Worm (Caenorhabditis elegans): ENCODE measurements around the gene clec-196.

Gene clec-196

ce11 chrIV:17253435-17253834 is 23.3 kb upstream of the clec-196 start:
- TF ChIP-seq klf-2 (GFP tag; conservative IDR thresholded peaks at IDR 0.05): no peak

ce11 chrIV:17255001-17255400 is 21.8 kb upstream of the clec-196 start, which contains the start of gene gtf-2E1:
TSS of gene gtf-2E1 (plus strand) at chrIV:17255301.
- TF ChIP-seq ztf-23 (GFP tag; IDR thresholded peaks at IDR 0.05) (no peak), klf-2 (GFP tag; conservative IDR thresholded peaks at IDR 0.05) (no peak), flt-1 (GFP tag; IDR thresholded peaks at IDR 0.05) (no peak), cog-1 (tag; optimal IDR thresholded peaks at IDR 0.05) (no peak), T22C8.4 (GFP tag; IDR thresholded peaks at IDR 0.05) (no peak), tab-1 (GFP tag; IDR thresholded peaks at IDR 0.05) (no peak), ztf-29 (GFP tag; IDR thresholded peaks at IDR 0.05) (no peak), med-1 (GFP tag; optimal IDR thresholded peaks at IDR 0.05; ENCODE audit: insufficient read depth) (no peak), ref-1 (GFP tag; conservative IDR thresholded peaks at IDR 0.05) (no peak)

- no peak for TF ChIP-seq klf-2 (GFP tag; conservative IDR thresholded peaks at IDR 0.05)
- TF ChIP-seq flt-1 (GFP tag; IDR thresholded peaks at IDR 0.05): no peak
- TF ChIP-seq ref-1 (GFP tag; conservative IDR thresholded peaks at IDR 0.05): no peak
- TF ChIP-seq ztf-23 (GFP tag; IDR thresholded peaks at IDR 0.05): no peak
- TF ChIP-seq med-1 (GFP tag; optimal IDR thresholded peaks at IDR 0.05; ENCODE audit: insufficient read depth): no peak
- no peak for TF ChIP-seq T22C8.4 (GFP tag; IDR thresholded peaks at IDR 0.05)
- TF ChIP-seq ztf-29 (GFP tag; IDR thresholded peaks at IDR 0.05): no peak
- TF ChIP-seq tab-1 (GFP tag; IDR thresholded peaks at IDR 0.05): no peak
- TF ChIP-seq cog-1 (tag; optimal IDR thresholded peaks at IDR 0.05): no peak
Measured at ce11 chrIV:17258824-17259223, 17.9 kb upstream of the clec-196 start.

DNA sequence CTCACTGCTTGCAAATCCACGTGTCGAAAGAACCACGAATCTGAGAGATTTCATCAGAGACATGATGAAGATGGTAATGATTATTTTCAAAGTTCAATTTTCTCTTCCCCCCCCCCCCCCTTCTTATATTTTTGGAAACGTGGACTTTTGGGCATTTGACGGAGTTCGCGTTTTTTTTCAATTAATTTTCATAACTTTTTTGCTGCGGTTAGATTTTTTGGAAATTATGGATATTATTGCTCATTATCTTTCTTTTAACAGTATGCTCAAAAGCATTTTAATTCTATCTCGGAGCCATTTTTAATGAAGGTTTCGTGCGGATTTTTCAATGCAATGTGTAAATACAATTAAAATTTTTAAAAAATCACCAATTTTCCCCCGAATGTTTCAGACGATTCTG is 17.4 kb upstream of the clec-196 start, which contains the start of gene phyh-1:
phyh-1 (minus strand) TSS at position 101 of the 400 bp plus-strand sequence.
- TF ChIP-seq ztf-29 (GFP tag; IDR thresholded peaks at IDR 0.05): no peak

DNA sequence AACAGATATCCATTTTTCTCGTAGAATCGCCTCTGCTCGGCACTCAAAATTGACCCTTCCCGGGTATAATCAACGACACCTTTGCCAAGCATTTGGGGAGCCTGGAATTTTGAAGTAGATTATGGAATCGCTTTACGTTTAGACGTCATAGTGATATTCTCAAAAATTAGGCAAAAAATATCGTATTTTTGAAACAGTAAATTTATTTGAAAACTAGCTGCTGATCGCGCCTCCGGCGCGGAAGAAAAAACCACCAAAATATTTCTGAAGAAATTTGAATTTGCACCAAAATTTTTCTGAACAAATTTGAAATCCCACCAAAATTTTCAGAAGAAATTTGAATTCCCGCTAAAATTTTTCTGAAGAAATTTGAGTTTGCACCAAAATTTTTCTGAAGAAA is 14.4 kb upstream of the clec-196 start, which contains the start of gene ZK550.6:
ZK550.6 (minus strand) TSS at position 101 of the 400 bp plus-strand sequence.
- no peak for TF ChIP-seq ref-1 (GFP tag; conservative IDR thresholded peaks at IDR 0.05)
- TF ChIP-seq med-1 (GFP tag; optimal IDR thresholded peaks at IDR 0.05; ENCODE audit: insufficient read depth): no peak
- no peak for TF ChIP-seq T22C8.4 (GFP tag; IDR thresholded peaks at IDR 0.05)
- TF ChIP-seq cog-1 (tag; optimal IDR thresholded peaks at IDR 0.05): no peak
- TF ChIP-seq klf-2 (GFP tag; conservative IDR thresholded peaks at IDR 0.05): no peak
- no peak for TF ChIP-seq tab-1 (GFP tag; IDR thresholded peaks at IDR 0.05)
- TF ChIP-seq ztf-23 (GFP tag; IDR thresholded peaks at IDR 0.05): no peak
- TF ChIP-seq ztf-29 (GFP tag; IDR thresholded peaks at IDR 0.05): no peak
- TF ChIP-seq flt-1 (GFP tag; IDR thresholded peaks at IDR 0.05): no peak

- TF ChIP-seq flt-1 (GFP tag; IDR thresholded peaks at IDR 0.05) (no peak), med-1 (GFP tag; optimal IDR thresholded peaks at IDR 0.05; ENCODE audit: insufficient read depth) (no peak), ref-1 (GFP tag; conservative IDR thresholded peaks at IDR 0.05) (no peak)
Measured at ce11 chrIV:17263714-17264113, 13.0 kb upstream of the clec-196 start.

- TF ChIP-seq klf-2 (GFP tag; conservative IDR thresholded peaks at IDR 0.05) (no peak), med-1 (GFP tag; optimal IDR thresholded peaks at IDR 0.05; ENCODE audit: insufficient read depth) (no peak), T22C8.4 (GFP tag; IDR thresholded peaks at IDR 0.05) (no peak), tab-1 (GFP tag; IDR thresholded peaks at IDR 0.05) (no peak), ztf-23 (GFP tag; IDR thresholded peaks at IDR 0.05) (no peak), ref-1 (GFP tag; conservative IDR thresholded peaks at IDR 0.05) (no peak), flt-1 (GFP tag; IDR thresholded peaks at IDR 0.05) (no peak), ztf-29 (GFP tag; IDR thresholded peaks at IDR 0.05) (no peak), cog-1 (tag; optimal IDR thresholded peaks at IDR 0.05) (no peak)
Measured at ce11 chrIV:17264714-17265113, 12.0 kb upstream of the clec-196 start, which contains the start of gene F26D10.13. TSS of gene F26D10.13 (minus strand) at chrIV:17264814.

ce11 chrIV:17265279-17265678 is 11.5 kb upstream of the clec-196 start, which contains the start of gene str-187:
TSS of gene str-187 (plus strand) at chrIV:17265579.
- no peak for TF ChIP-seq ztf-23 (GFP tag; IDR thresholded peaks at IDR 0.05)
- TF ChIP-seq med-1 (GFP tag; optimal IDR thresholded peaks at IDR 0.05; ENCODE audit: insufficient read depth): no peak
- TF ChIP-seq cog-1 (tag; optimal IDR thresholded peaks at IDR 0.05): no peak
- no peak for TF ChIP-seq T22C8.4 (GFP tag; IDR thresholded peaks at IDR 0.05)
- no peak for TF ChIP-seq ztf-29 (GFP tag; IDR thresholded peaks at IDR 0.05)
- no peak for TF ChIP-seq flt-1 (GFP tag; IDR thresholded peaks at IDR 0.05)
- no peak for TF ChIP-seq klf-2 (GFP tag; conservative IDR thresholded peaks at IDR 0.05)
- no peak for TF ChIP-seq tab-1 (GFP tag; IDR thresholded peaks at IDR 0.05)
- no peak for TF ChIP-seq ref-1 (GFP tag; conservative IDR thresholded peaks at IDR 0.05)

ce11 chrIV:17265716-17266115 is 11.0 kb upstream of the clec-196 start:
- no peak for TF ChIP-seq cog-1 (tag; optimal IDR thresholded peaks at IDR 0.05)
- TF ChIP-seq ztf-23 (GFP tag; IDR thresholded peaks at IDR 0.05): no peak
- no peak for TF ChIP-seq ztf-29 (GFP tag; IDR thresholded peaks at IDR 0.05)
- no peak for TF ChIP-seq tab-1 (GFP tag; IDR thresholded peaks at IDR 0.05)
- TF ChIP-seq ref-1 (GFP tag; conservative IDR thresholded peaks at IDR 0.05): no peak
- no peak for TF ChIP-seq flt-1 (GFP tag; IDR thresholded peaks at IDR 0.05)
- no peak for TF ChIP-seq med-1 (GFP tag; optimal IDR thresholded peaks at IDR 0.05; ENCODE audit: insufficient read depth)
- TF ChIP-seq klf-2 (GFP tag; conservative IDR thresholded peaks at IDR 0.05): no peak
- no peak for TF ChIP-seq T22C8.4 (GFP tag; IDR thresholded peaks at IDR 0.05)

DNA sequence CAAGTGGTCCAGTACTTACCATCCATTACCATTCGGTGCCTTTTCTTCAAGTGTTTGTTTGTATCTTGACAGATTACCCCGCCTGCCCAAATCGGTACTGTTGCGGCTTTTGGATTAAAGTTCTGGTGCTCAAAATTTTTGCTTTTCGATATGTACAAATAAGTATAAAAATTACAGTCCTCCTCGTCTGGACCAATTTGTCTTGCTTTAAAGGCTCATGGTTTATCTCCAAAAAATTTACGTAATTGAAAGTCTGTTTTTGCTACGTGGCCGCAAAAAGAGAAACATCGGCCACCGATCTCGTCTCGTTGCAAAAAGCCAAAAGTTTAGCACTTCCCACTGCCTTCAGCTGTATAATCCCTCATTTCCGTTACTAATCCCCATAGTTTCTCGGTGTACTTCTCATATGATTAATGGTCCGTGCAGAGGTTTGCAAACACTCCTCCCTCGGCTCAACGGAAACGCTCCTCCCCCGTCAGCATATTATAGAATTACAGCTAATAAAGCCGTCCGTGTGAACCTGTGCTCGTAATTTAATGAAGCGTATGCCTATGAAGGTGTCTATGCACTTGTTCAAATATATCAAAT is 9.4 kb upstream of the clec-196 start:
- TF ChIP-seq ztf-23 (GFP tag; IDR thresholded peaks at IDR 0.05): no peak
- TF ChIP-seq med-1 (GFP tag; optimal IDR thresholded peaks at IDR 0.05; ENCODE audit: insufficient read depth): no peak
- TF ChIP-seq klf-2 (GFP tag; conservative IDR thresholded peaks at IDR 0.05): no peak
- no peak for TF ChIP-seq tab-1 (GFP tag; IDR thresholded peaks at IDR 0.05)
- no peak for TF ChIP-seq ztf-29 (GFP tag; IDR thresholded peaks at IDR 0.05)
- no peak for TF ChIP-seq T22C8.4 (GFP tag; IDR thresholded peaks at IDR 0.05)
- TF ChIP-seq flt-1 (GFP tag; IDR thresholded peaks at IDR 0.05): no peak
- no peak for TF ChIP-seq ref-1 (GFP tag; conservative IDR thresholded peaks at IDR 0.05)
- no peak for TF ChIP-seq cog-1 (tag; optimal IDR thresholded peaks at IDR 0.05)

All from whole organism, midembryonic.